Worm (Caenorhabditis elegans) whole organism, L4 larva: ENCODE results near the gene ttr-35.

ENCODE experiments used
- ZK546.5 ChIP-seq, 2 experiments: sonication (generic microtip); optimal IDR thresholded peaks; 2 replicates each; lab custom pipeline; 2017; ENCODE audit warnings: missing biosample characterization in 2 of 2, missing genetic modification characterization in 2 of 2
- aly-2 ChIP-seq: sonication (generic microtip); optimal IDR thresholded peaks from 2 replicates; lab custom pipeline; 2018; ENCODE audit warnings: missing biosample characterization, missing genetic modification characterization
- ama-1 ChIP-seq: fragments of 150-350 bp; optimal IDR thresholded peaks from 2 replicates; lab custom pipeline; 2014; ENCODE audit warnings: inconsistent platforms, mixed read lengths
- daf-12 ChIP-seq: fragments of 150-350 bp; optimal IDR thresholded peaks from 2 replicates; lab custom pipeline; 2014; ENCODE audit warnings: missing biosample characterization, missing genetic modification reagents, missing genetic modification characterization
- lin-13 ChIP-seq: fragments of 150-350 bp; optimal IDR thresholded peaks from 2 replicates; lab custom pipeline; 2014; ENCODE audit warnings: missing biosample characterization, missing genetic modification reagents, missing genetic modification characterization
- lin-15B ChIP-seq: fragments of 150-350 bp; sonication (generic microtip); optimal IDR thresholded peaks from 3 replicates; lab custom pipeline; 2014; ENCODE audit warnings: missing biosample characterization, missing genetic modification characterization
- madf-5 ChIP-seq, 2 experiments: fragments of 200-800 bp; sonication (Bioruptor generic); IDR thresholded peaks; 2 replicates each; pipeline ENCODE4 v1.3.6; 2022; ENCODE audit warnings: missing compliant biosample characterization in 2 of 2, missing genetic modification characterization in 2 of 2
- rbr-2 ChIP-seq: sonication (generic microtip); optimal IDR thresholded peaks from 2 replicates; lab custom pipeline; 2016; ENCODE audit warnings: missing genotype, missing genetic modification characterization, missing compliant biosample characterization
- set-16 ChIP-seq: fragments of 200-800 bp; sonication (Bioruptor generic); IDR thresholded peaks from 2 replicates; pipeline ENCODE4 v1.3.6; 2022; ENCODE audit warnings: missing genetic modification reagents, missing genetic modification characterization, missing compliant biosample characterization
- zip-2 ChIP-seq: fragments of 150-350 bp; optimal IDR thresholded peaks from 2 replicates; lab custom pipeline; 2014; ENCODE audit warnings: missing biosample characterization, missing genetic modification characterization

ce11 chrX:6543665-6544064 lies 31.6 kb downstream of the ttr-35 start:
- no peak for TF ChIP-seq lin-15B
- no peak for TF ChIP-seq rbr-2
- no peak for TF ChIP-seq ZK546.5 (tag; optimal IDR thresholded peaks at IDR 0.05; lab: Kevin White, UChicago)
- TF ChIP-seq lin-13 = no peak
- no peak for TF ChIP-seq set-16 (GFP tag; lab: Robert Waterston, UW)
- TF ChIP-seq ama-1 = no peak
- no peak for TF ChIP-seq aly-2 (tag; lab: Kevin White, UChicago)
- TF ChIP-seq madf-5 (GFP tag; IDR thresholded peaks at IDR 0.05; lab: Robert Waterston, UW) = no peak
- TF ChIP-seq zip-2 (tag; lab: Kevin White, UChicago) = no peak
- no peak for TF ChIP-seq daf-12 (tag; lab: Kevin White, UChicago)
